Worm (Caenorhabditis elegans): Measurements from ENCODE around the gene F57A8.6.

Gene F57A8.6

ce11 chrV:10073793-10074192 lies at the start of gene F57A8.6:
F57A8.6 (minus strand) TSS chrV:10073893.
- no peak for TF ChIP-seq hlh-12 (tag; optimal IDR thresholded peaks at IDR 0.05)
- no peak for TF ChIP-seq nhr-80 (tag; optimal IDR thresholded peaks at IDR 0.05)
- no peak for TF ChIP-seq ceh-100 (GFP tag; IDR thresholded peaks at IDR 0.05)
- TF ChIP-seq dox-1 (GFP tag; IDR thresholded peaks at IDR 0.05): no peak
- no peak for TF ChIP-seq tlf-1 (GFP tag; optimal IDR thresholded peaks at IDR 0.05)
- no peak for TF ChIP-seq attf-3 (GFP tag; conservative IDR thresholded peaks at IDR 0.05)
- TF ChIP-seq snpc-1.1 (tag; optimal IDR thresholded peaks at IDR 0.05; ENCODE audit: insufficient read depth): no peak
- no peak for TF ChIP-seq bed-2 (GFP tag; IDR thresholded peaks at IDR 0.05)
- no peak for TF ChIP-seq sptf-2 (GFP tag; optimal IDR thresholded peaks at IDR 0.05)
- TF ChIP-seq snpc-3.4 (tag; optimal IDR thresholded peaks at IDR 0.05): no peak
- TF ChIP-seq ztf-3 (GFP tag; optimal IDR thresholded peaks at IDR 0.05): no peak
- no peak for TF ChIP-seq efl-1 (GFP tag; optimal IDR thresholded peaks at IDR 0.05)
- no peak for TF ChIP-seq ztf-28 (GFP tag; IDR thresholded peaks at IDR 0.05)
- TF ChIP-seq nfya-2 (GFP tag; IDR thresholded peaks at IDR 0.05): no peak
- no peak for TF ChIP-seq F57C9.4 (tag; optimal IDR thresholded peaks at IDR 0.05)

- TF ChIP-seq hlh-26 (GFP tag; conservative IDR thresholded peaks at IDR 0.05): no peak
- TF ChIP-seq madf-10 (tag; optimal IDR thresholded peaks at IDR 0.05): no peak
- TF ChIP-seq T26A5.8 (tag; optimal IDR thresholded peaks at IDR 0.05): no peak
- no peak for TF ChIP-seq ceh-100 (GFP tag; IDR thresholded peaks at IDR 0.05)
- TF ChIP-seq Y95B8A.8 (GFP tag; IDR thresholded peaks at IDR 0.05): no peak
- no peak for TF ChIP-seq egrh-3 (GFP tag; IDR thresholded peaks at IDR 0.05)
- no peak for TF ChIP-seq unc-62 (GFP tag; optimal IDR thresholded peaks at IDR 0.05)
- TF ChIP-seq K12H6.12 (tag; optimal IDR thresholded peaks at IDR 0.05): no peak
- TF ChIP-seq athp-1 (tag; optimal IDR thresholded peaks at IDR 0.05): no peak
- no peak for TF ChIP-seq nhr-80 (tag; optimal IDR thresholded peaks at IDR 0.05)
- no peak for TF ChIP-seq B0336.3 (GFP tag; IDR thresholded peaks at IDR 0.05)
- TF ChIP-seq F57A8.1 (GFP tag; optimal IDR thresholded peaks at IDR 0.05): no peak
- no peak for TF ChIP-seq B0261.1 (tag; optimal IDR thresholded peaks at IDR 0.05)
- TF ChIP-seq F57C9.4 (tag; optimal IDR thresholded peaks at IDR 0.05): no peak
- no peak for TF ChIP-seq tbp1 (GFP tag; optimal IDR thresholded peaks at IDR 0.05)
- TF ChIP-seq ekl-4 (GFP tag; IDR thresholded peaks at IDR 0.05): no peak
- no peak for TF ChIP-seq rpc-1 (optimal IDR thresholded peaks at IDR 0.05)
- no peak for TF ChIP-seq rpc-1 (tag; optimal IDR thresholded peaks at IDR 0.05)
- TF ChIP-seq ama-1 (optimal IDR thresholded peaks at IDR 0.05): no peak
- TF ChIP-seq ama-1 (GFP tag; optimal IDR thresholded peaks at IDR 0.05): no peak
These were observed 49.6 kb upstream of the F57A8.6 start, which contains the start of gene C08B6.6 for ce11 chrV:10123324-10123723. C08B6.6 (plus strand) TSS chrV:10123624.

DNA sequence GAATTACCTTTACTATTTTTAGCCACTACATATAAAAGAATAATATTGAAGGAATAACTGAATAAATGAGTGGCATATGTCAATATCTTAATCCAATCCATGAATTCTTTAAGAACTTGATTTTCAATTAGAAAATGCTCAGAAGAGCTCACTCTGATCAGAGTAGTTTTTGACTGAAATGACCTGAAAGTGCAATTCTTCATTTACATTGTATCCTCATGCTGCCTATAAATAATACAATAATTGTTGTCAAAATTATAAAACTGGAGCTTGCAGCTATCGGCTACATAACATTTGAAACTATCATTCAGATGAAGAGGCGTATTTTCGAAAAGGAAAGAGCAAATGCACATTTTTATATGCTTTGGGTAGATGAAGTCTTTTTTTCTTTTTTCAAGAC lies 49.0 kb upstream of the F57A8.6 start, which contains the start of gene srxa-19:
TSS of gene srxa-19 (minus strand) at position 101 of the 400 bp plus-strand sequence.
- TF ChIP-seq hmg-20 (GFP tag; IDR thresholded peaks at IDR 0.05) (no peak), ztf-18 (tag; optimal IDR thresholded peaks at IDR 0.05) (no peak), repo-1 (tag; optimal IDR thresholded peaks at IDR 0.05) (no peak), ceh-91 (GFP tag; IDR thresholded peaks at IDR 0.05) (no peak), ztf-28 (GFP tag; IDR thresholded peaks at IDR 0.05) (no peak), unc-62 (GFP tag; optimal IDR thresholded peaks at IDR 0.05) (no peak), pha-4 (tag; optimal IDR thresholded peaks at IDR 0.05) (no peak), nhr-27 (tag; optimal IDR thresholded peaks at IDR 0.05) (no peak), Y53F4B.3 (GFP tag; IDR thresholded peaks at IDR 0.05) (no peak), F49E8.2 (tag; optimal IDR thresholded peaks at IDR 0.05; ENCODE audit: insufficient read depth) (no peak), sdz-38 (tag; optimal IDR thresholded peaks at IDR 0.05) (no peak), B0336.3 (GFP tag; IDR thresholded peaks at IDR 0.05) (no peak), lsy-27 (tag; optimal IDR thresholded peaks at IDR 0.05; ENCODE audit: borderline replicate concordance, insufficient read depth) (no peak), unc-130 (GFP tag; optimal IDR thresholded peaks at IDR 0.05) (no peak)

Measured in whole organism, young adult.